Worm (Caenorhabditis elegans): ENCODE results near the gene srw-86.

The srw-86 gene

DNA sequence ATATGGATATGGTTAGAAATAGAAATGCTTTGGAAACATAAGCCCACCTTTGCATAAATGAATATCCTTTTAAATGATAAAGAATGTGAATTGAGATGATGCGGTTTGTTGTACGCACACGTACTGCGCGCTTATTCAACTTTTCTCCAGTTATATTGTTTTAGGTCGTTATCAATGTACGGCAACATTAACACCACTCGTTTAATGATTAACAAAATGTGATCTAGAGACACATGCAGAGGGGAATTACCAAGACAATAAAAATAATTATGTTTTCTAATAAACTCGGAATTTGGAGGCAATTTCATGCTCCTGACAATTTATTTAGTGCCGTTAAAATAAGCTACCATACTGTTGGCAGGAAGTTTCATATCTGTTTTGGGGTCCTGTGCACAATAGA, 44.9 kb upstream of the srw-86 start, which contains the start of gene M04C3.1:
Gene M04C3.1 (minus strand): TSS at position 164 of the 400 bp plus-strand sequence.
- TF ChIP-seq elt-2 (tag; optimal IDR thresholded peaks at IDR 0.05) = peak; percentile 7
- TF ChIP-seq pax-3 (tag; optimal IDR thresholded peaks at IDR 0.05) = no peak

DNA sequence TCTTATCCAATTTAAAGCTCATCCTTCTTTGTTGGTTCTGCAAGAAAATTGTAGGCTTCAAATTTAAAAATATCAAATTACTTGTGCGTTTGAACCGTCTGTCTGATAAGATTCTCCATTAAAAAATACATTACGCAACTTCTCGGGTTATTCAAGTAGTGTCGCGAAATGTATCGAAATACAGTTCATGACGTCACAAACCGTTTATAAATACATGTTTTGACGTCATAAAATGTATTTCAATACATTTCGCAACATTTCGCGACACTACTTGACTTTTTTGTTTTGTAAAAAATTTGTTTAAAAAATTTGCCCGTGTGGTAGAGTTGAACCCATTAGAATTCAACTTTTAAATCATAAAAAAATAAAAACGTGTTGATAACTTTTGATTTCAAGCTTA, 43.1 kb upstream of the srw-86 start:
- TF ChIP-seq mef-2 (tag; optimal IDR thresholded peaks at IDR 0.05) (no peak), fos-1 (tag; optimal IDR thresholded peaks at IDR 0.05) (no peak), mab-9 (GFP tag; IDR thresholded peaks at IDR 0.05) (no peak), irx-1 (tag; optimal IDR thresholded peaks at IDR 0.05) (no peak), hpl-2 (GFP tag; optimal IDR thresholded peaks at IDR 0.05) (no peak), Y116A8C.19 (tag; optimal IDR thresholded peaks at IDR 0.05; ENCODE audit: borderline replicate concordance) (no peak), C04F5.9 (tag; optimal IDR thresholded peaks at IDR 0.05) (no peak), lin-13 (GFP tag; optimal IDR thresholded peaks at IDR 0.05) (no peak), lir-3 (tag; optimal IDR thresholded peaks at IDR 0.05; ENCODE audit: poor library complexity) (no peak), nhr-71 (tag; optimal IDR thresholded peaks at IDR 0.05) (no peak), C16A3.4 (tag; optimal IDR thresholded peaks at IDR 0.05) (no peak), nhr-85 (tag) (no peak), unc-62 (GFP tag; optimal IDR thresholded peaks at IDR 0.05) (no peak), snu-23 (GFP tag; optimal IDR thresholded peaks at IDR 0.05) (no peak), dpl-1 (GFP tag; optimal IDR thresholded peaks at IDR 0.05) (no peak), nhr-77 (tag; optimal IDR thresholded peaks at IDR 0.05) (no peak), snpc-4 (tag; optimal IDR thresholded peaks at IDR 0.05) (no peak)

DNA sequence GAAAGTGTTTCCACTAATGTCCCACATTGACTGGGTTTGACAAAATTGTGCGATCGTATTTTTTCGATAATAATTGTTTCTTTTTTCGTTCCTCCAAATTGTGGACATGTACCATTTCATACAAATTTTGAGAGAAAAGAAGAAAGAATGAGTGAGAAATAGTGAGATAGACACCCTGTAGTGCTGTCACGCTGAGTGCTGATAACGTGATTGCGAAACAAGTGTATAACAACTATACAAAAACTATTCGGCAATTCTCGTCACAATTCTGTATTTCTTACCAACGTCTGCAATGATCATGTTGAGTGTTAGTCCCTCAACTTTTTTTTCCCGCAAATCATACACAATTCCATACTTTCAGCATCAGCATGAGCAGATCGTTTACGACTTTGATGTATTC, 35.8 kb upstream of the srw-86 start, which contains the start of gene C25F9.14:
Gene C25F9.14 (plus strand): TSS at position 178 of the 400 bp plus-strand sequence.
- TF ChIP-seq lin-14 (GFP tag; optimal IDR thresholded peaks at IDR 0.05) (no peak), fkh-10 (GFP tag; optimal IDR thresholded peaks at IDR 0.05) (no peak), efl-1 (optimal IDR thresholded peaks at IDR 0.05) (no peak), efl-1 (GFP tag; optimal IDR thresholded peaks at IDR 0.05 in 1 of 2) (peak in 1 of 2 experiments; percentile 21), ztf-11 (tag; optimal IDR thresholded peaks at IDR 0.05) (no peak), egl-27 (tag; optimal IDR thresholded peaks at IDR 0.05) (no peak), irx-1 (tag; optimal IDR thresholded peaks at IDR 0.05) (no peak), nhr-76 (tag; optimal IDR thresholded peaks at IDR 0.05) (no peak)

DNA sequence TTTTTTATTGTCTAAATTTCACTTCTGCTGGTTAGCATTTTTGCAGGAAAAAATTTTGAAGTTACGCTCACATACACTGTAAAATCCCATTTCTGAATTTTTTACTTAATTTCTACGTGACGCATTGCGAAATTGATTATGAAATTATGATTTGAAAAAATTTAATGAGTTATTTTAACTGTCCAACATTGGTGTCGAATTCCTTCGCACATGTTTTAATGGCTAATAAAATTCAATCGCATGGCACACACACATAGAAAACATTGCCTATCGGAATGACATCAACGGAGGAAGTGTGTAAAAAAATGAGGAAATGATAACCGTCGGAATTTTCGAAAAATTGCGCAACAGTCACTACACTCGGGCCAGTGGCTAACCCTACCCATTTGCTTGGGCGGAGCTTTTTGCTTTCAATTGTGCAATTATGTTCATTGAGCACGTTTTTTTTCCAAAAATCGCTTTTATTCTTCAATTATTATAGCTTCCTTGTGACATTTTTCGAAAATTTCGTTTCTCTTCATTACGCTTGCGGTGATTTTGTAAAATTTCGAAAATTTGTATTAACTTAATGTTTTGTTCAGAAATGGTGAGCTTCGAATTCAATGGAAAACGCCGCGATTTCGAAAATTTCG, 33.4 kb upstream of the srw-86 start, which contains the start of gene C25F9.16:
Gene C25F9.16 (plus strand): TSS at position 582 of the 632 bp plus-strand sequence.
- TF ChIP-seq efl-1 (optimal IDR thresholded peaks at IDR 0.05) (no peak), efl-1 (GFP tag; optimal IDR thresholded peaks at IDR 0.05 in 1 of 2) (peak in 1 of 2 experiments; percentile 40), lin-35 (GFP tag; optimal IDR thresholded peaks at IDR 0.05) (peak in 1 of 2 experiments; percentile 15), C16A3.4 (tag; optimal IDR thresholded peaks at IDR 0.05) (no peak)

DNA sequence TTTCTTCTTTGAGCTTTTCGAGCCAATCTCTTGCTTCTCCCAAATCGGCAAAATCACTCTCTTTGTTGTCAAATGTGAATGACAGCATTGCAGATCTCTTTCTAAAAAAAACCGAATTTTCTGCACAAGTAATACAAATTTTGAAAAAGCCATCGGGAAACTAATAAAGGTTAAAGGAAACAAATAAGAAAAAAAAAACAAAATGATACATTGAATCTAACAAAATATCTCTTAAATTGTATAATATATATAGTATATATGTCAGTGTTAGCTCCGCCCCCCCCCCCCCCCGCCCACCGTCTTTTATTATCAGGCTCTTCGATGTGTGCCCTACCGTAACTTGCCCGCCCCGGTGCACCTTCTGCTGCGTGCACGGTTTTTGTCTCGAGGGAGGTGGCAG, 32.5 kb upstream of the srw-86 start, which contains the start of gene C25F9.11:
Gene C25F9.11 (minus strand): TSS at position 101 of the 400 bp plus-strand sequence.
- no peak for TF ChIP-seq ceh-82 (tag; optimal IDR thresholded peaks at IDR 0.05)

DNA sequence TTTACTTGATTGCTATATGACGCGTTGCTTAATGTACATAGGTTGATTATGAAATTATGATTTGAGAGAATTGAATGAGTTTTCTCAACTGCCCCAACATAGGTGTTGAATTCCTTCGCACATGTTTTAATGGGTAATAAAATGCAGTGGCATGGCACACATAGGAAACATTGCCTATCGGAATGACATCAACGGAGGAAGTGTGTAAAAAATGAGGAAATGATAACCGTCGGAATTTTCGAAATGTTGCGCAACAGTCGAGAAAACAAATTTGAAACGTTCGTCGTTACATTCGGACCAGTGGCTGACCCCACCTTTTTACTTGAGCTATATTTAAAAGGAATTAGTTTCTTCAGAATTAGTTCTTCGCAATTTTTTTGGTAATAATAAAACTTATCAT, 31.5 kb upstream of the srw-86 start:
- TF ChIP-seq elt-2 (tag; optimal IDR thresholded peaks at IDR 0.05) (peak; percentile 14), pax-3 (tag; optimal IDR thresholded peaks at IDR 0.05) (no peak)

DNA sequence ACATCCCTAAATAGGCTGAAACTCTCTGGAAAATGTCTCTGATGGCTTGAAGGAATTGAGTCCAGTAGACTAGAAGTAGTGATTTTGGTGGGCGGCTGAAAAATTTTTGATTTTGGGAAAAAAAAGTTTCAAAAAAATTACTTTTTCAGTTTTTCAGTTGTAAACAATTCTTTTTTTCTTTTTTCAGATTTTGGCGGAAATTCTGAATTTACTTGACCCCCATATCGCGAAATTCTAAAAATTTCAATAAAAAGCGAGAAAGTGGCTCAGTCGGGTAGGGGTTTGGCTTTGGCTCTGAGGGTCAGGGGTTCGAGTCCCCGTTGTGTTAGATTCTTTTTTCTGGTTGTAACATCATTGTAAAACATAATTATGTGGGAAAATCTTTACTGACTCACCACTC, 30.5 kb upstream of the srw-86 start, which contains the start of gene srw-85:
Gene srw-85 (minus strand): TSS at position 101 of the 400 bp plus-strand sequence.
- TF ChIP-seq ceh-8 (GFP tag; optimal IDR thresholded peaks at IDR 0.05) (no peak), grh-1 (GFP tag; IDR thresholded peaks at IDR 0.05) (no peak), vab-15 (tag; optimal IDR thresholded peaks at IDR 0.05) (no peak), zip-4 (GFP tag; optimal IDR thresholded peaks at IDR 0.05) (no peak)
